Fruit fly (Drosophila melanogaster) whole organism, embryonic: ENCODE data around the gene CG5973.

Experiments used
- Atf3 ChIP-seq: fragments of 200-800 bp; sonication (Bioruptor generic); optimal IDR thresholded peaks from 3 replicates; lab custom pipeline; 2016; ENCODE audit warnings: missing biosample characterization, missing genetic modification characterization
- CG10147 ChIP-seq: fragments of 200-800 bp; sonication (Bioruptor generic); optimal IDR thresholded peaks from 2 replicates; lab custom pipeline; 2019; ENCODE audit warnings: missing biosample characterization, mild to moderate bottlenecking, missing genetic modification characterization, moderate library complexity
- CG11085 ChIP-seq: fragments of 200-800 bp; sonication (Bioruptor generic); IDR thresholded peaks from 2 replicates; pipeline ENCODE4 v1.3.6; 2022; ENCODE audit warnings: missing biosample characterization, missing genetic modification characterization
- CG11696 ChIP-seq: fragments of 200-800 bp; sonication (Bioruptor generic); IDR thresholded peaks from 2 replicates; pipeline ENCODE4 v1.3.6; 2022; ENCODE audit warnings: missing biosample characterization, missing genetic modification characterization
- CG13123 ChIP-seq: fragments of 200-800 bp; sonication (Bioruptor generic); optimal IDR thresholded peaks from 2 replicates; lab custom pipeline; 2016; ENCODE audit warnings: missing biosample characterization, missing genetic modification characterization
- CG13296 ChIP-seq: fragments of 200-800 bp; sonication (Bioruptor generic); optimal IDR thresholded peaks from 3 replicates; lab custom pipeline; 2018; ENCODE audit warnings: missing biosample characterization, mild to moderate bottlenecking, missing genetic modification characterization
- CG15011 ChIP-seq: fragments of 200-800 bp; sonication (Bioruptor generic); optimal IDR thresholded peaks from 3 replicates; lab custom pipeline; 2018; ENCODE audit warnings: missing biosample characterization, mild to moderate bottlenecking, missing genetic modification characterization
- CG15479 ChIP-seq: fragments of 200-800 bp; sonication (Bioruptor generic); optimal IDR thresholded peaks from 3 replicates; lab custom pipeline; 2019; ENCODE audit warnings: missing biosample characterization, mild to moderate bottlenecking, missing genetic modification characterization, moderate library complexity
- CG1647 ChIP-seq: fragments of 200-800 bp; sonication (Bioruptor generic); optimal IDR thresholded peaks from 3 replicates; lab custom pipeline; 2016; ENCODE audit warnings: missing biosample characterization, missing genetic modification characterization
- CG17186 ChIP-seq: fragments of 200-800 bp; sonication (Bioruptor generic); optimal IDR thresholded peaks from 3 replicates; lab custom pipeline; 2017; ENCODE audit warnings: missing biosample characterization, missing genetic modification reagents, missing genetic modification characterization
- CG17802 ChIP-seq: fragments of 200-800 bp; sonication (Bioruptor generic); optimal IDR thresholded peaks from 2 replicates; lab custom pipeline; 2018; ENCODE audit warnings: missing biosample characterization, mild to moderate bottlenecking, missing genetic modification characterization, moderate library complexity
- CG2202 ChIP-seq: fragments of 200-800 bp; sonication (Bioruptor generic); optimal IDR thresholded peaks from 2 replicates; lab custom pipeline; 2018; ENCODE audit warnings: missing biosample characterization, mild to moderate bottlenecking, missing genetic modification characterization
- CG31224 ChIP-seq: fragments of 200-800 bp; sonication (Bioruptor generic); IDR thresholded peaks from 2 replicates; pipeline ENCODE4 v1.3.6; 2022; ENCODE audit warnings: missing biosample characterization, missing genetic modification characterization
- CG3281 ChIP-seq: fragments of 200-800 bp; sonication (Bioruptor generic); optimal IDR thresholded peaks from 3 replicates; lab custom pipeline; 2017; ENCODE audit warnings: missing biosample characterization, mild to moderate bottlenecking, missing genetic modification characterization
- CG42726 ChIP-seq: fragments of 200-800 bp; sonication (Bioruptor generic); IDR thresholded peaks from 2 replicates; pipeline ENCODE4 v1.3.6; 2022; ENCODE audit warnings: missing biosample characterization, missing genetic modification characterization; ENCODE audit not compliant: partially characterized antibody
- CG4617 ChIP-seq: fragments of 200-800 bp; sonication (Bioruptor generic); optimal IDR thresholded peaks from 3 replicates; lab custom pipeline; 2016; ENCODE audit warnings: missing biosample characterization, missing genetic modification characterization, borderline replicate concordance
- CG6765 ChIP-seq: fragments of 200-800 bp; sonication (Bioruptor generic); optimal IDR thresholded peaks from 3 replicates; lab custom pipeline; 2017; ENCODE audit warnings: missing biosample characterization, mild to moderate bottlenecking, missing genetic modification characterization
- CG6791 ChIP-seq: fragments of 200-800 bp; sonication (Bioruptor generic); IDR thresholded peaks from 3 replicates; pipeline ENCODE4 v1.3.6; 2022; ENCODE audit warnings: missing biosample characterization, missing genetic modification characterization; ENCODE audit not compliant: partially characterized antibody
- CG7745 ChIP-seq: fragments of 200-800 bp; sonication (Bioruptor generic); optimal IDR thresholded peaks from 2 replicates; lab custom pipeline; 2018; ENCODE audit warnings: missing biosample characterization, mild to moderate bottlenecking, missing genetic modification characterization, moderate library complexity
- CG9215 ChIP-seq: fragments of 200-800 bp; sonication (Bioruptor generic); IDR thresholded peaks from 2 replicates; pipeline ENCODE4 v1.3.6; 2022; ENCODE audit warnings: missing biosample characterization, missing genetic modification characterization
- CG9817 ChIP-seq: fragments of 200-800 bp; sonication (Bioruptor generic); optimal IDR thresholded peaks from 2 replicates; lab custom pipeline; 2018; ENCODE audit warnings: missing biosample characterization, mild to moderate bottlenecking, missing genetic modification characterization, moderate library complexity
- Chrac-16 ChIP-seq: fragments of 200-800 bp; sonication (Bioruptor generic); optimal IDR thresholded peaks from 3 replicates; lab custom pipeline; 2016; ENCODE audit warnings: missing biosample characterization, missing genetic modification characterization
- CoRest ChIP-seq: fragments of 200-800 bp; sonication (Bioruptor generic); optimal IDR thresholded peaks from 3 replicates; lab custom pipeline; 2018; ENCODE audit warnings: missing biosample characterization, mild to moderate bottlenecking, missing genetic modification characterization, moderate library complexity
- CrebB ChIP-seq: fragments of 200-800 bp; sonication (Bioruptor generic); optimal IDR thresholded peaks from 3 replicates; lab custom pipeline; 2018; ENCODE audit warnings: missing biosample characterization, mild to moderate bottlenecking, missing genetic modification characterization
- Dbx ChIP-seq: fragments of 200-800 bp; sonication (Bioruptor generic); IDR thresholded peaks from 3 replicates; pipeline ENCODE4 v1.3.6; 2022; ENCODE audit warnings: missing biosample characterization, missing genetic modification characterization
- Fer2 ChIP-seq: fragments of 200-800 bp; sonication (Bioruptor generic); optimal IDR thresholded peaks from 2 replicates; lab custom pipeline; 2018; ENCODE audit warnings: missing biosample characterization, mild to moderate bottlenecking, missing genetic modification characterization, moderate library complexity
- Fer3 ChIP-seq: fragments of 200-800 bp; sonication (Bioruptor generic); optimal IDR thresholded peaks from 2 replicates; lab custom pipeline; 2018; ENCODE audit warnings: missing biosample characterization, mild to moderate bottlenecking, missing genetic modification characterization, moderate library complexity
- GATAe ChIP-seq: fragments of 200-800 bp; sonication (Bioruptor generic); conservative IDR thresholded peaks from 2 replicates; pipeline ENCODE4 v1.3.6; 2022; ENCODE audit warnings: missing biosample characterization, missing genetic modification characterization
- HLH54F ChIP-seq: fragments of 200-800 bp; sonication (Bioruptor generic); optimal IDR thresholded peaks from 3 replicates; lab custom pipeline; 2016; ENCODE audit warnings: missing biosample characterization, missing genetic modification characterization
- HLHmδ ChIP-seq: fragments of 200-800 bp; sonication (Bioruptor generic); optimal IDR thresholded peaks from 2 replicates; lab custom pipeline; 2018; ENCODE audit warnings: missing biosample characterization, mild to moderate bottlenecking, missing genetic modification characterization, moderate library complexity
- Max ChIP-seq: fragments of 200-800 bp; sonication (Bioruptor generic); optimal IDR thresholded peaks from 2 replicates; lab custom pipeline; 2016; ENCODE audit warnings: missing biosample characterization, mild to moderate bottlenecking, missing genetic modification characterization
- Med ChIP-seq: fragments of 200-800 bp; sonication (Bioruptor generic); peaks from one replicate; lab custom pipeline; 2016; ENCODE audit warnings: missing biosample characterization, missing genetic modification characterization, mild to moderate bottlenecking, inconsistent platforms, moderate library complexity
- NC2α ChIP-seq: fragments of 200-800 bp; sonication (Bioruptor generic); optimal IDR thresholded peaks from 2 replicates; lab custom pipeline; 2016; ENCODE audit warnings: missing biosample characterization, missing genetic modification characterization
- Neu2 ChIP-seq: fragments of 200-800 bp; sonication (Bioruptor generic); optimal IDR thresholded peaks from 3 replicates; lab custom pipeline; 2016; ENCODE audit warnings: missing biosample characterization, missing genetic modification characterization, borderline replicate concordance
- NfI ChIP-seq: fragments of 200-800 bp; sonication (Bioruptor generic); optimal IDR thresholded peaks from 3 replicates; lab custom pipeline; 2018; ENCODE audit warnings: missing biosample characterization, mild to moderate bottlenecking, missing genetic modification characterization, moderate library complexity
- Rx ChIP-seq: fragments of 200-800 bp; sonication (Bioruptor generic); IDR thresholded peaks from 2 replicates; pipeline ENCODE4 v1.3.6; 2022; ENCODE audit warnings: missing biosample characterization, missing genetic modification characterization
- aop ChIP-seq: fragments of 200-800 bp; sonication (Bioruptor generic); IDR thresholded peaks from 2 replicates; pipeline ENCODE4 v1.3.6; 2022; ENCODE audit warnings: missing biosample characterization, missing genetic modification characterization
- btn ChIP-seq: fragments of 200-800 bp; sonication (Bioruptor generic); optimal IDR thresholded peaks from 2 replicates; lab custom pipeline; 2016; ENCODE audit warnings: missing biosample characterization, missing genetic modification characterization
- danr ChIP-seq: fragments of 200-800 bp; sonication (Bioruptor generic); IDR thresholded peaks from 2 replicates; pipeline ENCODE4 v1.3.6; 2022; ENCODE audit warnings: missing biosample characterization, missing genetic modification characterization
- dmrt99B ChIP-seq: fragments of 200-800 bp; sonication (Bioruptor generic); optimal IDR thresholded peaks from 2 replicates; lab custom pipeline; 2018; ENCODE audit warnings: missing biosample characterization, mild to moderate bottlenecking, missing genetic modification characterization, moderate library complexity
- grn ChIP-seq: fragments of 200-800 bp; sonication (Bioruptor generic); optimal IDR thresholded peaks from 3 replicates; lab custom pipeline; 2017; ENCODE audit warnings: missing biosample characterization, missing genetic modification characterization
- jing ChIP-seq: fragments of 200-800 bp; sonication (Bioruptor generic); optimal IDR thresholded peaks from 2 replicates; lab custom pipeline; 2018; ENCODE audit warnings: missing biosample characterization, mild to moderate bottlenecking, missing genetic modification characterization
- klu ChIP-seq: fragments of 200-800 bp; sonication (Bioruptor generic); IDR thresholded peaks from 2 replicates; pipeline ENCODE4 v1.3.6; 2022; ENCODE audit warnings: missing biosample characterization, missing genetic modification characterization
- lov ChIP-seq, 2 experiments: fragments of 200-800 bp in 1 of 2; fragments of >200 bp in 1 of 2; sonication (Bioruptor generic) in 1 of 2; IDR thresholded peaks in 1 of 2; optimal IDR thresholded peaks in 1 of 2; 2 replicates in 1 of 2; 3 replicates in 1 of 2; pipeline versions ENCODE4 v1.3.6 to Lab custom; 2017 to 2022; ENCODE audit warnings: missing biosample characterization in 1 of 2, missing genetic modification characterization in 1 of 2
- nerfin-2 ChIP-seq: fragments of 200-800 bp; sonication (Bioruptor generic); IDR thresholded peaks from 2 replicates; pipeline ENCODE4 v1.3.6; 2022; ENCODE audit warnings: missing biosample characterization, missing genetic modification characterization; ENCODE audit not compliant: partially characterized antibody
- ranshi ChIP-seq: fragments of 200-800 bp; sonication (Bioruptor generic); IDR thresholded peaks from 2 replicates; pipeline ENCODE4 v1.3.6; 2022; ENCODE audit warnings: missing biosample characterization, missing genetic modification characterization
- repo ChIP-seq: fragments of 200-800 bp; sonication (Bioruptor generic); optimal IDR thresholded peaks from 2 replicates; lab custom pipeline; 2016; ENCODE audit warnings: missing biosample characterization, missing genetic modification characterization
- seq ChIP-seq: fragments of 200-800 bp; sonication (Bioruptor generic); IDR thresholded peaks from 2 replicates; pipeline ENCODE4 v1.3.6; 2022; ENCODE audit warnings: missing biosample characterization, missing genetic modification characterization
- zen ChIP-seq: fragments of 200-800 bp; sonication (Bioruptor generic); optimal IDR thresholded peaks from 3 replicates; lab custom pipeline; 2018; ENCODE audit warnings: missing biosample characterization, mild to moderate bottlenecking, missing genetic modification characterization, moderate library complexity

CG5973 gene

dm6 chr2L:7411947-7412621 lies 25.2 kb upstream of the CG5973 start, which contains the start of gene chm (continued):
- TF ChIP-seq nerfin-2 (GFP tag; lab: Robert Waterston, UW) (peak; percentile 76), dmrt99B (no peak), Med (peak; percentile 88), CG10147 (GFP tag; lab: Kevin White, UChicago) (no peak), CG15011 (GFP tag; lab: Kevin White, UChicago) (no peak), Chrac-16 (GFP tag; lab: Kevin White, UChicago) (no peak), CG9215 (GFP tag; lab: Robert Waterston, UW) (no peak), Max (GFP tag; lab: Kevin White, UChicago) (no peak), CoRest (tag; lab: Kevin White, UChicago) (peak; percentile 22), NfI (peak; percentile 8), HLH54F (GFP tag; lab: Kevin White, UChicago) (peak; percentile 54), Rx (GFP tag; lab: Robert Waterston, UW) (no peak), Neu2 (GFP tag; lab: Kevin White, UChicago) (no peak), danr (no peak), Fer2 (tag; lab: Kevin White, UChicago) (peak; percentile 9), ranshi (GFP tag; lab: Robert Waterston, UW) (0 out of 2 replicates have a peak, but pooled peaks have one; percentile 21), CG42726 (GFP tag; lab: Robert Waterston, UW) (peak; percentile 87), HLHmδ (GFP tag; lab: Kevin White, UChicago) (no peak), CG13123 (GFP tag; lab: Kevin White, UChicago) (no peak), zen (no peak), CG6765 (no peak), lov (optimal IDR thresholded peaks at IDR 0.05; lab: Kevin White, UChicago) (no peak), lov (GFP tag; IDR thresholded peaks at IDR 0.05; lab: Robert Waterston, UW) (no peak), CG1647 (no peak), aop (GFP tag; lab: Robert Waterston, UW) (no peak), GATAe (GFP tag; lab: Robert Waterston, UW) (no peak), CG6791 (GFP tag; lab: Robert Waterston, UW) (peak; percentile 92), jing (GFP tag; lab: Kevin White, UChicago) (no peak), CG17186 (peak; percentile 14), CG15479 (GFP tag; lab: Kevin White, UChicago) (no peak), CG31224 (no peak), CG4617 (GFP tag; lab: Kevin White, UChicago) (peak; percentile 69), Atf3 (GFP tag; lab: Kevin White, UChicago) (no peak), CG7745 (no peak), klu (GFP tag; lab: Robert Waterston, UW) (no peak), seq (GFP tag; lab: Robert Waterston, UW) (no peak), CG13296 (GFP tag; lab: Kevin White, UChicago) (peak; percentile 28), repo (no peak), btn (no peak), NC2α (GFP tag; lab: Kevin White, UChicago) (no peak), CG11085 (GFP tag; lab: Robert Waterston, UW) (peak; percentile 32; the same call in 1 of the 2 replicates), Fer3 (tag; lab: Kevin White, UChicago) (no peak), grn (GFP tag; lab: Kevin White, UChicago) (no peak), CrebB (tag; lab: Kevin White, UChicago) (no peak), CG2202 (no peak), Dbx (peak; percentile 45; the same call in 1 of the 3 replicates), CG11696 (GFP tag; lab: Robert Waterston, UW) (no peak), CG9817 (peak; percentile 10), CG3281 (GFP tag; lab: Kevin White, UChicago) (no peak), CG17802 (tag; lab: Kevin White, UChicago) (no peak)
